Worm (Caenorhabditis elegans) whole organism, L2 larva: ENCODE data around the gene F19H8.2.

ENCODE experiments used
- F13H6.1 ChIP-seq: sonication (generic microtip); optimal IDR thresholded peaks from 2 replicates; lab custom pipeline; 2016; ENCODE audit warnings: missing genetic modification characterization, missing compliant biosample characterization
- R02D3.7 ChIP-seq: fragments of 150-350 bp; optimal IDR thresholded peaks from 2 replicates; lab custom pipeline; 2014; ENCODE audit warnings: missing biosample characterization, missing genetic modification characterization
- Y55F3AM.14 ChIP-seq: fragments of 200-800 bp; sonication (Bioruptor generic); optimal IDR thresholded peaks from 2 replicates; lab custom pipeline; 2018; ENCODE audit warnings: mild to moderate bottlenecking, missing genetic modification characterization, missing compliant biosample characterization
- ZK546.5 ChIP-seq: sonication (generic microtip); optimal IDR thresholded peaks from 2 replicates; lab custom pipeline; 2017; ENCODE audit warnings: missing biosample characterization, missing genetic modification characterization
- alr-1 ChIP-seq: fragments of 150-350 bp; optimal IDR thresholded peaks from 2 replicates; lab custom pipeline; 2014; ENCODE audit warnings: missing biosample characterization, missing genetic modification characterization
- aly-2 ChIP-seq: fragments of 150-350 bp; optimal IDR thresholded peaks from 2 replicates; lab custom pipeline; 2014; ENCODE audit warnings: missing biosample characterization, missing genetic modification characterization
- ama-1 ChIP-seq: fragments of 150-350 bp; optimal IDR thresholded peaks from 2 replicates; lab custom pipeline; 2018; ENCODE audit warnings: inconsistent platforms
- blmp-1 ChIP-seq: sonication (generic microtip); optimal IDR thresholded peaks from 2 replicates; lab custom pipeline; 2017; ENCODE audit warnings: missing genetic modification characterization, mild to moderate bottlenecking, missing compliant biosample characterization, antibody characterized with exemption, moderate library complexity; ENCODE audit not compliant: insufficient read depth
- ceh-16 ChIP-seq: fragments of 150-350 bp; optimal IDR thresholded peaks from 2 replicates; lab custom pipeline; 2014; ENCODE audit warnings: missing biosample characterization, missing genetic modification characterization
- ceh-82 ChIP-seq: fragments of 150-350 bp; optimal IDR thresholded peaks from 2 replicates; lab custom pipeline; 2014; ENCODE audit warnings: missing biosample characterization, missing genetic modification characterization
- crh-2 ChIP-seq: sonication (generic microtip); optimal IDR thresholded peaks from 2 replicates; lab custom pipeline; 2017; ENCODE audit warnings: missing biosample characterization, missing genetic modification characterization
- dmd-4 ChIP-seq: sonication (generic microtip); optimal IDR thresholded peaks from 2 replicates; lab custom pipeline; 2017; ENCODE audit warnings: missing biosample characterization, missing genetic modification characterization
- egl-27 ChIP-seq: sonication (generic microtip); optimal IDR thresholded peaks from 3 replicates; lab custom pipeline; 2017; ENCODE audit warnings: missing biosample characterization, missing genetic modification reagents, missing genetic modification characterization
- elt-1 ChIP-seq: fragments of 150-350 bp; optimal IDR thresholded peaks from 2 replicates; lab custom pipeline; 2014; ENCODE audit warnings: missing biosample characterization, missing genetic modification characterization
- elt-3 ChIP-seq: sonication (generic microtip); optimal IDR thresholded peaks from 2 replicates; lab custom pipeline; 2017; ENCODE audit warnings: missing biosample characterization, missing genetic modification characterization
- fos-1 ChIP-seq: fragments of 150-350 bp; optimal IDR thresholded peaks from 2 replicates; lab custom pipeline; 2014; ENCODE audit warnings: missing biosample characterization, missing genetic modification characterization
- gmeb-1 ChIP-seq: fragments of 150-350 bp; optimal IDR thresholded peaks from 2 replicates; lab custom pipeline; 2014; ENCODE audit warnings: missing biosample characterization, missing genetic modification characterization
- lin-11 ChIP-seq: fragments of 150-350 bp; sonication (generic microtip); optimal IDR thresholded peaks from 2 replicates; lab custom pipeline; 2014; ENCODE audit warnings: missing biosample characterization, missing genetic modification characterization, inconsistent platforms, mixed read lengths
- lin-13 ChIP-seq: fragments of 150-350 bp; optimal IDR thresholded peaks from 2 replicates; lab custom pipeline; 2014; ENCODE audit warnings: missing biosample characterization, missing genetic modification reagents, missing genetic modification characterization
- lin-39 ChIP-seq: fragments of 150-350 bp; optimal IDR thresholded peaks from 2 replicates; lab custom pipeline; 2014; ENCODE audit warnings: missing biosample characterization, missing genetic modification reagents, missing genetic modification characterization
- lsy-2 ChIP-seq, 2 experiments: fragments of 150-350 bp in 1 of 2; sonication (generic microtip) in 1 of 2; optimal IDR thresholded peaks; 2 replicates each; lab custom pipeline; 2014 to 2017; ENCODE audit warnings: missing biosample characterization in 2 of 2, missing genetic modification characterization in 2 of 2
- mab-5 ChIP-seq: fragments of 150-350 bp; optimal IDR thresholded peaks from 2 replicates; lab custom pipeline; 2014; ENCODE audit warnings: missing biosample characterization, missing genetic modification characterization
- mbf-1 ChIP-seq: sonication (generic microtip); optimal IDR thresholded peaks from 2 replicates; lab custom pipeline; 2017; ENCODE audit warnings: missing biosample characterization, missing genetic modification characterization
- nhr-10 ChIP-seq: sonication (generic microtip); optimal IDR thresholded peaks from 2 replicates; lab custom pipeline; 2017; ENCODE audit warnings: missing biosample characterization, missing genetic modification characterization
- nhr-12 ChIP-seq: fragments of 150-350 bp; optimal IDR thresholded peaks from 2 replicates; lab custom pipeline; 2014; ENCODE audit warnings: missing biosample characterization, missing genetic modification characterization
- nhr-129 ChIP-seq: fragments of 150-350 bp; optimal IDR thresholded peaks from 2 replicates; lab custom pipeline; 2014; ENCODE audit warnings: missing biosample characterization, missing genetic modification characterization
- nhr-21 ChIP-seq: fragments of 150-350 bp; optimal IDR thresholded peaks from 2 replicates; lab custom pipeline; 2014; ENCODE audit warnings: missing biosample characterization, missing genetic modification characterization
- nhr-23 ChIP-seq: fragments of 150-350 bp; optimal IDR thresholded peaks from 2 replicates; lab custom pipeline; 2014; ENCODE audit warnings: missing biosample characterization, missing genetic modification reagents, missing genetic modification characterization
- nhr-237 ChIP-seq: fragments of 150-350 bp; optimal IDR thresholded peaks from 2 replicates; lab custom pipeline; 2014; ENCODE audit warnings: missing biosample characterization, missing genetic modification characterization
- nhr-25 ChIP-seq: fragments of 150-350 bp; sonication (generic microtip); optimal IDR thresholded peaks from 3 replicates; lab custom pipeline; 2014; ENCODE audit warnings: missing biosample characterization, missing genetic modification characterization
- nhr-6 ChIP-seq: fragments of 150-350 bp; optimal IDR thresholded peaks from 2 replicates; lab custom pipeline; 2014; ENCODE audit warnings: missing biosample characterization, missing genetic modification characterization
- nhr-77 ChIP-seq: fragments of 150-350 bp; optimal IDR thresholded peaks from 2 replicates; lab custom pipeline; 2014; ENCODE audit warnings: missing biosample characterization, missing genetic modification characterization
- peb-1 ChIP-seq: fragments of 150-350 bp; optimal IDR thresholded peaks from 2 replicates; lab custom pipeline; 2014; ENCODE audit warnings: missing biosample characterization, missing genetic modification characterization
- sem-4 ChIP-seq: fragments of 150-350 bp; optimal IDR thresholded peaks from 2 replicates; lab custom pipeline; 2014; ENCODE audit warnings: missing biosample characterization, missing genetic modification reagents, missing genetic modification characterization
- skn-1 ChIP-seq: sonication (generic microtip); optimal IDR thresholded peaks from 2 replicates; lab custom pipeline; 2017; ENCODE audit warnings: missing biosample characterization, missing genetic modification characterization
- sma-3 ChIP-seq: sonication (generic microtip); optimal IDR thresholded peaks from 2 replicates; lab custom pipeline; 2016; ENCODE audit warnings: missing genetic modification reagents, missing genetic modification characterization, missing compliant biosample characterization
- sma-9 ChIP-seq, 2 experiments: fragments of 150-350 bp in 1 of 2; sonication (generic microtip) in 1 of 2; optimal IDR thresholded peaks; 2 replicates each; lab custom pipeline; 2014 to 2016; ENCODE audit warnings: missing genetic modification characterization in 2 of 2, mild to moderate bottlenecking in 1 of 2, missing biosample characterization in 1 of 2, missing compliant biosample characterization in 1 of 2, missing genetic modification reagents in 1 of 2, moderate library complexity in 1 of 2
- unc-39 ChIP-seq: fragments of 150-350 bp; optimal IDR thresholded peaks from 2 replicates; lab custom pipeline; 2014; ENCODE audit warnings: missing biosample characterization, missing genetic modification characterization
- unc-55 ChIP-seq: fragments of 150-350 bp; sonication (generic microtip); optimal IDR thresholded peaks from 3 replicates; lab custom pipeline; 2014; ENCODE audit warnings: missing biosample characterization, missing genetic modification reagents, missing genetic modification characterization
- unc-62 ChIP-seq: fragments of 150-350 bp; optimal IDR thresholded peaks from 2 replicates; lab custom pipeline; 2014; ENCODE audit warnings: missing biosample characterization, missing genetic modification reagents, missing genetic modification characterization
- zag-1 ChIP-seq: fragments of 150-350 bp; optimal IDR thresholded peaks from 2 replicates; lab custom pipeline; 2014; ENCODE audit warnings: missing biosample characterization, missing genetic modification characterization
- ztf-1 ChIP-seq: fragments of 200-800 bp; sonication (Bioruptor generic); conservative IDR thresholded peaks from 2 replicates; pipeline ENCODE4 v1.3.6; 2022; ENCODE audit warnings: missing genetic modification characterization, missing compliant biosample characterization
- ztf-11 ChIP-seq: sonication (generic microtip); optimal IDR thresholded peaks from 2 replicates; lab custom pipeline; 2017; ENCODE audit warnings: missing biosample characterization, missing genetic modification characterization
- ztf-4 ChIP-seq: fragments of 150-350 bp; optimal IDR thresholded peaks from 2 replicates; lab custom pipeline; 2014; ENCODE audit warnings: missing biosample characterization, missing genetic modification characterization

Gene F19H8.2

DNA sequence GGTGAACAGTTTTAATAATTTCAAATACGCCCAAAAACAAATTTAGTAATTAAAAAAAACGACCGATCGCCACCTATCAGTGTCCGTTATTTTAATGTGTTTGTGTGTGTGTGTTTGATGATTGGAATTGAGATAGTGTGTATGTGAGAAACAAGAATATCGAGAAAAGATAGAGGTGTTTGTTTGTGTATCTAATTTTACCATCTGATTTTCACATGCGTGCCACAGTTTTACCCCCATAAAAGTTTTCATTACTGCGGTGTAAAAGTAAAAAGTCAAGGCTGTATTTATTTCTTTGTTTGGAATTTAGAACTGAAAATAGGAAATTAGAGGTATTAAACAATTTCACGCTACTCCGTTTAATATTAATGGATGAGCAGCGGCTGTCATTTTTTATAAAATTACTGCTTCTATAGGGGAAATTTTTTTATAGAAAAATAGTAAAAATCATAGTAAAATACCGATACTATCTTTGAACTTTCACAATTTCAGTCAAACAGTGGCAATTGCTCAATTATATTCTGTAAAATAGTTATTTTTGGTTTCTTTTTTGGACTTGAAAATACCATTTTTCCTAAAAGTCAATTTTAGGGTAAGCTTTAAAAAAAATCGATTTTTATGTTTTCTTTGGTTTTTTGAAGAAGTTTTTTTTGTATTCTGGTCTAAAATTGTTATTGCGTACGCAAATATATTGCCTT lies 5.6 kb downstream of the F19H8.2 start (continued):
- TF ChIP-seq dmd-4 (no peak), unc-55 (GFP tag; lab: Kevin White, UChicago) (no peak), lin-39 (tag; lab: Kevin White, UChicago) (no peak), nhr-12 (no peak), alr-1 (tag; lab: Kevin White, UChicago) (no peak), gmeb-1 (tag; lab: Kevin White, UChicago) (no peak), ama-1 (lab: Kevin White, UChicago) (no peak), nhr-6 (no peak), ZK546.5 (no peak), unc-39 (tag; lab: Kevin White, UChicago) (no peak), nhr-10 (no peak), nhr-129 (tag; lab: Kevin White, UChicago) (peak; percentile 36), sem-4 (no peak), mab-5 (tag; lab: Kevin White, UChicago) (no peak), ztf-11 (tag; lab: Kevin White, UChicago) (no peak), nhr-21 (tag; lab: Kevin White, UChicago) (no peak), ceh-16 (tag; lab: Kevin White, UChicago) (no peak), R02D3.7 (tag; lab: Kevin White, UChicago) (no peak), ceh-82 (no peak), fos-1 (tag; lab: Kevin White, UChicago) (peak; percentile 44)

DNA sequence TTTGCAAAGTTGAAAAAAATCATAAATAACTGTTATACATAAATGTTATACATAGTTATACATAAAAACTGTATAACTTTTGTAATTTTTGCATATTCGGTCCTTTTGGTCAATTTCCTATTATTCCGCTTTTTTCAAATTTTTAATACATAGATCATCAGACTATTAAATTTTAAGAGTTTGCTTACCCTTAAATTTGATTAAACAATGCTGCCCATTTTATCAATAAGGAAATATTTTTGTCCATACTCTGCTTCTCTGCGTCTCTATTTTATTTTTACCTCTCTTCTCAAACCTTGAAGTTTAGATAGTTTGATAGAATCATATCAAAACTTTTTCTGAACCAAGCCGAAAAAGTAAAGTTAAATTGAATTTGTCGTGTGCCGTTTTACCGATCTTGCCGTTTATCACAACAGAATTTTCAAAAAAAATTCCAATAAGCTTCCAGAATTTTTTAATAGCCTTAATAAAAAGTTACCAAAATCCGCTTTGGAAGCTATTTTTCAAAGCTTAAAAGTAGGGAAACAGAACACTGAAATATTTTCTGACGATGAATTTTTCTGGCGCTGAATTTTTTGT lies 6.3 kb downstream of the F19H8.2 start:
- no peak for TF ChIP-seq lin-11 (tag; lab: Kevin White, UChicago)
- TF ChIP-seq ceh-82, result no peak
- TF ChIP-seq ztf-1, result no peak
- TF ChIP-seq skn-1 (tag; lab: Kevin White, UChicago), result no peak
- no peak for TF ChIP-seq fos-1 (tag; lab: Kevin White, UChicago)
- TF ChIP-seq nhr-21 (tag; lab: Kevin White, UChicago), result no peak
- TF ChIP-seq ztf-4 (tag; lab: Kevin White, UChicago), result no peak

DNA sequence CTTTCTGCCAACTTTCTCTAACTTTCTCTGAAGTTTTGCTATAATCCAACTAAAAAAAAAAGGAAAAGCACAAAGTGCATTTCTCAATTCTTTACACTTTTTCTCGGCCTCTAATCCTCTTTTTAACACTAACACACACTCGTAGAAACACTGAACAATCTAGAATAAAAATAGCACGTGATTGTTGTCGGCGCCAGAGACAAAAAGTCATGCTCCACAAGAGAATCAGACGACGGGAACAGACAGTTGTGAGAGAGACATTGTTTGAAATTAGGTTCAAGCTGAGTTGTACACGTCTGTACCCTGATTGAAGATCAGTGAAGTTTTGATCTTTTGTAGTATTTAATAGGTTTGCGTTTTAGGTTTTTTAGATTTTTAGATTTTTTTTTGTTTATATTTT lies 7.3 kb downstream of the F19H8.2 start:
- no peak for TF ChIP-seq nhr-12
- TF ChIP-seq unc-39 (tag; lab: Kevin White, UChicago), result no peak
- TF ChIP-seq ceh-16 (tag; lab: Kevin White, UChicago), result no peak
- no peak for TF ChIP-seq nhr-25 (tag; lab: Kevin White, UChicago)
- no peak for TF ChIP-seq nhr-77 (tag; lab: Kevin White, UChicago)
- TF ChIP-seq sem-4, result no peak
- TF ChIP-seq zag-1 (tag; lab: Kevin White, UChicago), result no peak
- TF ChIP-seq ztf-4 (tag; lab: Kevin White, UChicago), result peak; percentile 68
- TF ChIP-seq ZK546.5, result no peak
- peak; percentile 64 for TF ChIP-seq sma-3
- TF ChIP-seq unc-62 (GFP tag; lab: Kevin White, UChicago), result no peak
- TF ChIP-seq ztf-1, result no peak
- no peak for TF ChIP-seq ztf-11 (tag; lab: Kevin White, UChicago)
- peak; percentile 34 for TF ChIP-seq ama-1 (lab: Kevin White, UChicago)
- peak in 1 of 2 experiments; percentile 81 for TF ChIP-seq lsy-2 (tag; optimal IDR thresholded peaks at IDR 0.05; lab: Kevin White, UChicago)
- TF ChIP-seq nhr-10, result peak; percentile 7
- no peak for TF ChIP-seq Y55F3AM.14 (GFP tag; lab: Kevin White, UChicago)
- TF ChIP-seq peb-1 (tag; lab: Kevin White, UChicago), result no peak
- TF ChIP-seq ceh-82, result no peak
- TF ChIP-seq elt-1 (tag; lab: Kevin White, UChicago), result no peak
- TF ChIP-seq nhr-6, result peak; percentile 45
- TF ChIP-seq nhr-21 (tag; lab: Kevin White, UChicago), result no peak
- TF ChIP-seq alr-1 (tag; lab: Kevin White, UChicago), result no peak
- peak; percentile 49 for TF ChIP-seq gmeb-1 (tag; lab: Kevin White, UChicago)
- no peak for TF ChIP-seq nhr-23 (tag; lab: Kevin White, UChicago)
- no peak for TF ChIP-seq mbf-1 (tag; lab: Kevin White, UChicago)
- peak; percentile 76 for TF ChIP-seq F13H6.1 (tag; lab: Kevin White, UChicago)
- TF ChIP-seq crh-2 (tag; lab: Kevin White, UChicago), result peak; percentile 81
- TF ChIP-seq sma-9 (GFP tag; optimal IDR thresholded peaks at IDR 0.05; lab: Kevin White, UChicago), result peak; percentile 89
- TF ChIP-seq sma-9 (tag; optimal IDR thresholded peaks at IDR 0.05; lab: Kevin White, UChicago), result no peak
- TF ChIP-seq mab-5 (tag; lab: Kevin White, UChicago), result peak; percentile 20
- no peak for TF ChIP-seq dmd-4
- peak; percentile 91 for TF ChIP-seq nhr-129 (tag; lab: Kevin White, UChicago)
- no peak for TF ChIP-seq egl-27 (tag; lab: Kevin White, UChicago)
- TF ChIP-seq lin-13, result peak; percentile 22
- TF ChIP-seq unc-55 (GFP tag; lab: Kevin White, UChicago), result no peak
- TF ChIP-seq fos-1 (tag; lab: Kevin White, UChicago), result peak; percentile 50
- TF ChIP-seq elt-3 (tag; lab: Kevin White, UChicago), result no peak
- TF ChIP-seq lin-11 (tag; lab: Kevin White, UChicago), result no peak
- TF ChIP-seq lin-39 (tag; lab: Kevin White, UChicago), result no peak
- no peak for TF ChIP-seq aly-2 (tag; lab: Kevin White, UChicago)
- no peak for TF ChIP-seq R02D3.7 (tag; lab: Kevin White, UChicago)
- TF ChIP-seq nhr-237 (tag; lab: Kevin White, UChicago), result no peak
- no peak for TF ChIP-seq blmp-1 (tag; lab: Kevin White, UChicago)
